Fruit fly (Drosophila melanogaster): Measurements from ENCODE around the gene PIG-F.

DNA sequence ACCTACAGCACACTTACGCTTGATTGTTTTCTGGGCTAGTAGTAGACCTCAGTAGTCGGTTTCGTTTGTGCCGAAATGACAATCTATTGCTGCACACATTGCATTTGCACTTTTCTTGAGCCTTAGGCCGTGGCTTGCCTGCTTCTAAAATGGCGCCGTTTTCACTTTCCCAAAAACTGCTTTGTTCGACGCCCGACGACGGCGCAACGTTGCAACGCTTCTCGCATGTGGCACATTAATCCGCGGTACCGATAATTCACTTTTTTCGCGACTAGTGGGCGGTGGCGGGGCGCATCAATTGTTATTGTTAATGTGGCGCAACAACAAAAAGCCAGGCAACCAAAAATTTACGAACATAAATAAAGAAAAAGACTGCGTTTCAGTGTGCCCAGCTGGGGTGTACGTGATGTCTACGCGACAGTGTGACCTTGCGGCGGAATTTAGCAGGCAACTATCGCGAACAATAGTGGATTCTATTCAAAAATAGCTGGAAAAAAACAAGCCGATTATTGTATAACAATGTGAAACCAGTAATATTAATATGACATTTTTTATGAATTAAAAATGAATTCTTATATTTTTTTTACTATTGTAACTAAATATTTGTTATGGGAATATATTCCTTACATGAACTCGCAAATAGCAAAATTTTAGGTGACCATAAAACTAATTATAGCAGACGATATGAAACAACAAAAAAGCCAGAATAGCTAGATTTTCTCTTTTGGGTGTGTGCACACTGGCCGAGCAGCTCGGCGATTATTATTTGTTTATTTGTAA is 13.7 kb upstream of the PIG-F start, which contains the start of the genes ash1 and Taf6:
- no peak for TF ChIP-seq CTCF (optimal IDR thresholded peaks at IDR 0.05)
- no peak for TF ChIP-seq CG8478 (optimal IDR thresholded peaks at IDR 0.05)
